Fruit fly (Drosophila melanogaster): ENCODE results near the gene CG13639.

The CG13639 gene

DNA sequence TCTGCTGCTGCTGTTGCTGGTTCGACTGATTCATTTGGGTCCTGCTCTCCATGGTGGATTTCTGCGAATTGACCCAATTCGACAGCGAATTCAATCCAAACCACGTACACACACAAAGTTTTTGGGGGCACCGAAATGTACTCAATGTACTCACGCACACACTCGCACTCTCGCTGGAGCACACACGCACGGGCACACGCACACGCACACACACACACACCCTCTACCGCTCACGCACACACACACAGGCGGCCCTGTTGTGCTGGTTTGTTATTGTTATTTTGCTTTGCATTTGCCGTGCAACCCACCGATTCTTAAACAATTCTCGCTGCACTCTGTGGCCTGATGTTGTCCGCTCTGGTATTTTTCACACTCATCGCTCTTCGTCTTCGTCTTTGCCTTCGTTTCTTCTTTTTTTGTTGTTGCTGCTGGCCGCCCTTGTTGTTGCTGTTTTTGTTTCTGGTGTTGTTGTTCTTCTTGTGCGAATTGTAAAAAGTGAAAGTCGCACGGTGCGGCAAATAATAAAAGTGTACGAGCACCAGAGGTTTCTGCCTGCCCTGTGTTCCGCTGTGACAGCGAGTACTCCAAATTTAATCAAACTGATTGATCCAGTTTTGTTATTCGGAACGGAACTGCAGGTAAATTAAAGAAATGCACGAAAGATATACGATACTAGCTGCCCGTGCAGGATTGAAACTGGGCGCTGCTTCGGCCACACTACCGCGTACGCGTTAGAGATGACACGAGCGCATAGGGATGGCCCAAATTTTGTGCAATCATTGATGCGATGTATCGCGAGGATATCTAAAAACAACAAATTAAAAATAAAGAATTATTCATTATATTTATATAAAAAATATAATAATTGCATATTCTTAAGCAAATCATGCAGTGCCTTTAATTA is 16.0 kb upstream of the CG13639 start, which contains the start of gene CG3744 (continued):
- TF ChIP-seq CG16779 (GFP tag; IDR thresholded peaks at IDR 0.05), result peak; percentile 83
- TF ChIP-seq Dref (GFP tag; IDR thresholded peaks at IDR 0.05), result peak; percentile 52
- TF ChIP-seq Fer1 (GFP tag; optimal IDR thresholded peaks at IDR 0.05), result peak; percentile 85
- peak; percentile 78 for TF ChIP-seq CG3407 (GFP tag; optimal IDR thresholded peaks at IDR 0.05)
- TF ChIP-seq cato (GFP tag; optimal IDR thresholded peaks at IDR 0.05; ENCODE audit: borderline replicate concordance), result peak; percentile 29
- no peak for TF ChIP-seq E2f2 (GFP tag; IDR thresholded peaks at IDR 0.05)
- peak; percentile 83 for TF ChIP-seq CG11093 (GFP tag; IDR thresholded peaks at IDR 0.05)
- peak; percentile 77 for TF ChIP-seq GATAe (GFP tag; conservative IDR thresholded peaks at IDR 0.05)
- TF ChIP-seq ash1 (GFP tag; optimal IDR thresholded peaks at IDR 0.05), result peak; percentile 70
- no peak for TF ChIP-seq pan (optimal IDR thresholded peaks at IDR 0.05)
- TF ChIP-seq pan (GFP tag; optimal IDR thresholded peaks at IDR 0.05 in 1 of 2, IDR thresholded peaks at IDR 0.05 in 1 of 2), result peak in 1 of 2 experiments; percentile 95
- TF ChIP-seq dan (GFP tag; IDR thresholded peaks at IDR 0.05), result peak; percentile 34; the same call in 1 of the 2 replicates
- TF ChIP-seq gce (GFP tag; IDR thresholded peaks at IDR 0.05), result peak; percentile 87
- peak; percentile 41 for TF ChIP-seq sd (tag; optimal IDR thresholded peaks at IDR 0.05)
- peak; percentile 93 for TF ChIP-seq lmd (GFP tag; IDR thresholded peaks at IDR 0.05)
- TF ChIP-seq jing (GFP tag; optimal IDR thresholded peaks at IDR 0.05), result peak; percentile 62
- peak; percentile 91 for TF ChIP-seq cas (GFP tag; IDR thresholded peaks at IDR 0.05)
- TF ChIP-seq C15 (GFP tag; IDR thresholded peaks at IDR 0.05), result peak; percentile 88
- peak; percentile 96 for TF ChIP-seq CG3847 (GFP tag; IDR thresholded peaks at IDR 0.05)
- peak; percentile 76 for TF ChIP-seq CG6683 (GFP tag; optimal IDR thresholded peaks at IDR 0.05)
- TF ChIP-seq dpn (GFP tag; optimal IDR thresholded peaks at IDR 0.05), result peak; percentile 79 to 94
- peak; percentile 82 for TF ChIP-seq wor (GFP tag; IDR thresholded peaks at IDR 0.05)
- peak; percentile 92 for TF ChIP-seq CG6175 (GFP tag; IDR thresholded peaks at IDR 0.05)
- peak; percentile 99 for TF ChIP-seq Dll (GFP tag; IDR thresholded peaks at IDR 0.05; ENCODE audit: partially characterized antibody)
- TF ChIP-seq usp (GFP tag; optimal IDR thresholded peaks at IDR 0.05), result no peak
- TF ChIP-seq CG2889 (GFP tag; IDR thresholded peaks at IDR 0.05), result peak; percentile 85
- peak; percentile 70 for TF ChIP-seq Lim3 (GFP tag; IDR thresholded peaks at IDR 0.05)
- peak; percentile 96 for TF ChIP-seq CG13287 (GFP tag; IDR thresholded peaks at IDR 0.05; ENCODE audit: partially characterized antibody)
- TF ChIP-seq Doc2 (GFP tag; IDR thresholded peaks at IDR 0.05), result peak; percentile 46
- no peak for TF ChIP-seq Neu2 (GFP tag; optimal IDR thresholded peaks at IDR 0.05; ENCODE audit: borderline replicate concordance)
- peak; percentile 92 for TF ChIP-seq CG17361 (GFP tag; IDR thresholded peaks at IDR 0.05)
- no peak for TF ChIP-seq pita (GFP tag; optimal IDR thresholded peaks at IDR 0.05)
- TF ChIP-seq CG13424 (tag; optimal IDR thresholded peaks at IDR 0.05), result peak; percentile 94
- TF ChIP-seq MESR4 (GFP tag; optimal IDR thresholded peaks at IDR 0.05), result peak; percentile 60
- TF ChIP-seq CG18599 (GFP tag; optimal IDR thresholded peaks at IDR 0.05), result peak; percentile 93
- TF ChIP-seq CG4854 (GFP tag; optimal IDR thresholded peaks at IDR 0.05), result no peak
- peak; percentile 80 for TF ChIP-seq CG9797 (GFP tag; optimal IDR thresholded peaks at IDR 0.05)
- peak; percentile 60 for TF ChIP-seq CG12744 (GFP tag; optimal IDR thresholded peaks at IDR 0.05)
- TF ChIP-seq CG17912 (GFP tag; optimal IDR thresholded peaks at IDR 0.05), result peak; percentile 56
- peak; percentile 39 for TF ChIP-seq her (GFP tag; optimal IDR thresholded peaks at IDR 0.05)
- peak; percentile 92 for TF ChIP-seq ara (GFP tag; IDR thresholded peaks at IDR 0.05)
- TF ChIP-seq CkIIα-i1 (GFP tag; IDR thresholded peaks at IDR 0.05), result 0 out of 2 replicates have a peak, but pooled peaks have one; percentile 52
- TF ChIP-seq caup (GFP tag; optimal IDR thresholded peaks at IDR 0.05; ENCODE audit: severe bottlenecking), result peak; percentile 93
- TF ChIP-seq fd96Cb (tag; optimal IDR thresholded peaks at IDR 0.05), result peak; percentile 81
- peak; percentile 92 for TF ChIP-seq CG42726 (GFP tag; IDR thresholded peaks at IDR 0.05; ENCODE audit: partially characterized antibody)
- peak; percentile 73 for TF ChIP-seq CG18011 (GFP tag; optimal IDR thresholded peaks at IDR 0.05)
- peak; percentile 92 for TF ChIP-seq B-H1 (GFP tag; IDR thresholded peaks at IDR 0.05)
- peak; percentile 90 for TF ChIP-seq unpg (GFP tag; optimal IDR thresholded peaks at IDR 0.05)
